Fruit fly (Drosophila melanogaster) whole organism, prepupa: Measurements from ENCODE around the gene CG14626.
A peak's percentile ranks its signal among the peaks of the same experiment; 100 is the strongest.

ENCODE experiments used
- CG10669 ChIP-seq: fragments of 200-800 bp; sonication (Bioruptor generic); optimal IDR thresholded peaks from 3 replicates; lab custom pipeline; 2018; ENCODE audit warnings: missing biosample characterization, mild to moderate bottlenecking, missing genetic modification characterization, moderate library complexity
- CG11294 ChIP-seq: fragments of 200-800 bp; sonication (Bioruptor generic); IDR thresholded peaks from 2 replicates; pipeline ENCODE4 v1.3.6; 2022; ENCODE audit warnings: missing biosample characterization, missing genetic modification characterization
- CG15336 ChIP-seq: fragments of 200-800 bp; sonication (Bioruptor generic); IDR thresholded peaks from 2 replicates; pipeline ENCODE4 v1.3.6; 2022; ENCODE audit warnings: missing biosample characterization, missing genetic modification characterization
- CG3032 ChIP-seq: fragments of 200-800 bp; optimal IDR thresholded peaks from 2 replicates; lab custom pipeline; 2019; ENCODE audit warnings: missing biosample characterization, mild to moderate bottlenecking, missing genetic modification characterization, moderate library complexity
- CG31627 ChIP-seq: fragments of 200-800 bp; sonication (Bioruptor generic); optimal IDR thresholded peaks from 3 replicates; lab custom pipeline; 2016; ENCODE audit warnings: missing biosample characterization, missing genetic modification characterization
- CG32006 ChIP-seq: fragments of 200-800 bp; sonication (Bioruptor generic); optimal IDR thresholded peaks from 3 replicates; lab custom pipeline; 2017; ENCODE audit warnings: missing biosample characterization, mild to moderate bottlenecking, missing genetic modification characterization
- CG34406 ChIP-seq: fragments of 200-800 bp; sonication (Bioruptor generic); optimal IDR thresholded peaks from 3 replicates; lab custom pipeline; 2016; ENCODE audit warnings: missing biosample characterization, missing genetic modification characterization
- CG4318 ChIP-seq: fragments of 200-800 bp; sonication (Bioruptor generic); optimal IDR thresholded peaks from 3 replicates; lab custom pipeline; 2017; ENCODE audit warnings: missing biosample characterization, mild to moderate bottlenecking, missing genetic modification characterization
- CG6276 ChIP-seq: fragments of 200-800 bp; sonication (Bioruptor generic); optimal IDR thresholded peaks from 2 replicates; lab custom pipeline; 2017; ENCODE audit warnings: missing biosample characterization, mild to moderate bottlenecking, missing genetic modification characterization
- CG6792 ChIP-seq: fragments of 200-800 bp; sonication (Bioruptor generic); optimal IDR thresholded peaks from 3 replicates; lab custom pipeline; 2016; ENCODE audit warnings: missing biosample characterization, missing genetic modification characterization
- CG6854 ChIP-seq: fragments of 200-800 bp; sonication (Bioruptor generic); optimal IDR thresholded peaks from 2 replicates; lab custom pipeline; 2017; ENCODE audit warnings: missing biosample characterization, mild to moderate bottlenecking, missing genetic modification characterization
- CG8119 ChIP-seq: fragments of 200-800 bp; sonication (Bioruptor generic); IDR thresholded peaks from 3 replicates; pipeline ENCODE4 v1.3.6; 2022; ENCODE audit warnings: missing biosample characterization, missing genetic modification characterization
- CG8319 ChIP-seq: fragments of 200-800 bp; sonication (Bioruptor generic); optimal IDR thresholded peaks from 3 replicates; lab custom pipeline; 2016; ENCODE audit warnings: missing biosample characterization, missing genetic modification characterization
- CG8632 ChIP-seq: fragments of 200-800 bp; sonication (Bioruptor generic); optimal IDR thresholded peaks from 3 replicates; lab custom pipeline; 2016; ENCODE audit warnings: missing biosample characterization, missing genetic modification characterization
- Eip78C ChIP-seq: fragments of 200-800 bp; sonication (Bioruptor generic); peaks from one replicate; lab custom pipeline; 2016; ENCODE audit warnings: missing biosample characterization, missing genetic modification characterization
- Eip93F ChIP-seq: fragments of 200-800 bp; sonication (Bioruptor generic); optimal IDR thresholded peaks from 2 replicates; lab custom pipeline; 2016; ENCODE audit warnings: missing biosample characterization, mild to moderate bottlenecking, missing genetic modification characterization
- Gug ChIP-seq: fragments of 200-800 bp; sonication (Bioruptor generic); IDR thresholded peaks from 2 replicates; pipeline ENCODE4 v1.3.6; 2022; ENCODE audit warnings: missing biosample characterization, missing genetic modification characterization
- Hr38 ChIP-seq: sonication (Bioruptor generic); optimal IDR thresholded peaks from 2 replicates; lab custom pipeline; 2016; ENCODE audit warnings: missing biosample characterization, missing genetic modification characterization
- Hr4 ChIP-seq: fragments of 200-800 bp; sonication (Bioruptor generic); optimal IDR thresholded peaks from 3 replicates; lab custom pipeline; 2016; ENCODE audit warnings: missing biosample characterization, missing genetic modification characterization
- Lpt ChIP-seq: fragments of 200-800 bp; sonication (Bioruptor generic); optimal IDR thresholded peaks from 3 replicates; lab custom pipeline; 2016; ENCODE audit warnings: missing biosample characterization, missing genetic modification characterization
- Met ChIP-seq: fragments of 200-800 bp; sonication (Bioruptor generic); optimal IDR thresholded peaks from 3 replicates; lab custom pipeline; 2016; ENCODE audit warnings: missing biosample characterization, missing genetic modification characterization
- Sox102F ChIP-seq: fragments of 200-800 bp; sonication (Bioruptor generic); optimal IDR thresholded peaks from 2 replicates; lab custom pipeline; 2016; ENCODE audit warnings: missing biosample characterization, mild to moderate bottlenecking, missing genetic modification characterization
- achi ChIP-seq: fragments of 200-800 bp; sonication (Bioruptor generic); optimal IDR thresholded peaks from 3 replicates; lab custom pipeline; 2016; ENCODE audit warnings: missing biosample characterization, missing genetic modification characterization
- acj6 ChIP-seq: fragments of 200-800 bp; sonication (Bioruptor generic); optimal IDR thresholded peaks from 3 replicates; lab custom pipeline; 2016; ENCODE audit warnings: missing biosample characterization, missing genetic modification characterization
- eg ChIP-seq: fragments of 200-800 bp; sonication (Bioruptor generic); IDR thresholded peaks from 3 replicates; pipeline ENCODE4 v1.3.6; 2022; ENCODE audit warnings: missing biosample characterization, missing genetic modification characterization
- fkh ChIP-seq: fragments of 200-800 bp; sonication (Bioruptor generic); optimal IDR thresholded peaks from 3 replicates; lab custom pipeline; 2017; ENCODE audit warnings: missing biosample characterization, mild to moderate bottlenecking, missing genetic modification characterization, moderate library complexity
- pdm3 ChIP-seq: fragments of 200-800 bp; sonication (Bioruptor generic); optimal IDR thresholded peaks from 3 replicates; lab custom pipeline; 2016; ENCODE audit warnings: missing biosample characterization, missing genetic modification characterization
- salr ChIP-seq, 2 experiments: fragments of 200-800 bp; sonication (Bioruptor generic); optimal IDR thresholded peaks; 3 replicates each; lab custom pipeline; 2016 to 2018; ENCODE audit warnings: missing biosample characterization in 2 of 2, missing genetic modification characterization in 2 of 2, mild to moderate bottlenecking in 1 of 2
- spab ChIP-seq: fragments of 200-800 bp; sonication (Bioruptor generic); optimal IDR thresholded peaks from 2 replicates; lab custom pipeline; 2017; ENCODE audit warnings: missing biosample characterization, mild to moderate bottlenecking, missing genetic modification characterization, missing genetic modification reagents
- svp ChIP-seq: fragments of 200-800 bp; sonication (Bioruptor generic); peaks from one replicate; lab custom pipeline; 2016; ENCODE audit warnings: missing biosample characterization, missing genetic modification characterization
- topi ChIP-seq: fragments of 200-800 bp; sonication (Bioruptor generic); optimal IDR thresholded peaks from 3 replicates; lab custom pipeline; 2016; ENCODE audit warnings: missing biosample characterization, missing genetic modification characterization

Gene CG14626

DNA sequence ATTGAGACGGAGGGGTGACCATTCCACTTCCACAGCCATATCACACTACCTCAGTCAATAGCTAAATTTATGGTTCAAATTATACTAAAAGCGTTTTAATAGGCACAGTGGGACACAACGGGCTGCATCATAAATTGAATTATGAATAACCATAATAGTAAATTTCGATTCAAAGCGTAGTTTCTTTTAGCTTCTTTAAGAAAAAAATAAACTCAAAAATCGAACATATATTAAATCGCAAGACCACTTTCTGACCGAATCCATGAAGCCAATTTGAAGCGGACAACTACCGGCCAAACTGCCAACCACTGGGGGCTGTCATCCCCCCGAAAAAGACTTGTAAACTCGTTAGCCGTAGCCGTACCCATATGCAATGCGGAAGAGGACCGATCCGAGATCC lies 3.7 kb upstream of the CG14626 start:
- TF ChIP-seq CG4318 (GFP tag; lab: Kevin White, UChicago): peak; percentile 22
- no peak for TF ChIP-seq CG34406 (GFP tag; lab: Kevin White, UChicago)
- TF ChIP-seq eg (GFP tag; lab: Robert Waterston, UW): 0 out of 3 replicates have a peak, but pooled peaks have one; percentile 13
- no peak for TF ChIP-seq Hr38 (GFP tag; lab: Kevin White, UChicago)
- TF ChIP-seq CG15336: peak; percentile 46; the same call in 1 of the 2 replicates
- no peak for TF ChIP-seq CG11294 (GFP tag; lab: Robert Waterston, UW)
- peak; percentile 59; the same call in 2 of the 3 replicates for TF ChIP-seq CG8119 (GFP tag; lab: Robert Waterston, UW)
- TF ChIP-seq CG32006 (GFP tag; lab: Kevin White, UChicago): peak; percentile 44
- no peak for TF ChIP-seq Eip93F (GFP tag; lab: Kevin White, UChicago)
- TF ChIP-seq CG6276 (GFP tag; lab: Kevin White, UChicago): peak; percentile 18
- peak; percentile 56 for TF ChIP-seq Hr4 (GFP tag; lab: Kevin White, UChicago)

dm6 chrX:1181320-1181719 lies 3.3 kb upstream of the CG14626 start, which contains the start of gene CG14627:
Gene CG14627, plus strand, starts transcription at chrX:1181620.
- TF ChIP-seq CG8119 (GFP tag; lab: Robert Waterston, UW): no peak
- TF ChIP-seq CG8632: no peak
- TF ChIP-seq CG32006 (GFP tag; lab: Kevin White, UChicago): no peak
- no peak for TF ChIP-seq CG15336
- TF ChIP-seq Sox102F (GFP tag; lab: Kevin White, UChicago): no peak
- no peak for TF ChIP-seq spab (GFP tag; lab: Kevin White, UChicago)
- TF ChIP-seq Eip78C (GFP tag; lab: Kevin White, UChicago): peak; percentile 11
- TF ChIP-seq CG31627 (GFP tag; lab: Kevin White, UChicago): no peak
- TF ChIP-seq fkh (GFP tag; lab: Kevin White, UChicago): no peak

dm6 chrX:1183742-1184141 lies 836 bp upstream of the CG14626 start:
- TF ChIP-seq CG6854 (GFP tag; lab: Kevin White, UChicago) (no peak), pdm3 (GFP tag; lab: Kevin White, UChicago) (no peak), CG10669 (GFP tag; lab: Kevin White, UChicago) (no peak), salr (GFP tag; optimal IDR thresholded peaks at IDR 0.05; lab: Kevin White, UChicago) (no peak), svp (GFP tag; lab: Kevin White, UChicago) (peak; percentile 16)

DNA sequence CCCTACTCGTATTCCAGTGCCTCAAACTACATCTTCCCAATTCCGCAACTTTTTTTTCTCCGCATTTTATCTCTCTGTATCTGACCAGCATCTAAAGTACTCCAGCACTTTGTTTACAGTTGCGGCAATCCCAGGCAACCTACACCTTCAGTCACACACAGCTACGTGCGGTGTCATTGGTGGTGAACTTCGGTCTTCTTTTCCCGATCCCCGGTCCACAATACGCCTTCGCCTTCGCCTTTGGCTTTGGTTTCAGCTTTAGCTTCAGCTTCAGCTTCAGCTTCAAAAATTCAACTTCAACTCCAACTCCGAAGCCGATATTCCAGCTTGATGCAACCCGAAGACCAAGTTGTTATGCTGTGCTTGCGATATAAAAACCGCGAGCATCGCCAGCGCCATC lies 6.4 kb downstream of the CG14626 start, which contains the start of gene CG11380:
Gene CG11380 (plus strand): TSS at position 301 of the 400 bp plus-strand sequence.
- TF ChIP-seq Sox102F (GFP tag; lab: Kevin White, UChicago): no peak
- TF ChIP-seq CG31627 (GFP tag; lab: Kevin White, UChicago): no peak
- TF ChIP-seq svp (GFP tag; lab: Kevin White, UChicago): peak; percentile 47
- no peak for TF ChIP-seq CG3032 (tag; lab: Kevin White, UChicago)
- TF ChIP-seq Met (GFP tag; lab: Kevin White, UChicago): no peak
- TF ChIP-seq CG6792 (GFP tag; lab: Kevin White, UChicago): no peak

DNA sequence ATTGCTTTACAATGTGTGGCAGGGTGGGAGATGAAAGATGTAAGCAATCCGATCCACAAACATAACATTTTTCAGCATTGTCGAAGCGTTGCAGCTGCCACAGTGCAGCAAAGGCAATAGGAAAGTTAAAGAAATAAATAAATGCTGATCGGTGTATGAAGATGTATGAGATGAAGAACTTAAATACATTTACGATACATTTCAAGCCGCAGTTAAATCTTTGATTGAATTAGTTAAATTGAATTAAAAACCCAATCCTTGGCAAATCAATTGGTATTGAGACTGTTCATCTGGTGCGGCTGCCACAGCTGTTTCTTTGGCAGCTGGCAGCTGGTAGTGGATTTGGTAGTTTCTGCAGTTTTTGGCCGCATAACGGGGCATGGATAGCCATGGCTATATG lies 13.3 kb downstream of the CG14626 start:
- TF ChIP-seq CG4318 (GFP tag; lab: Kevin White, UChicago) (peak; percentile 47), topi (GFP tag; lab: Kevin White, UChicago) (no peak), Gug (GFP tag; lab: Robert Waterston, UW) (peak; percentile 56), CG8119 (GFP tag; lab: Robert Waterston, UW) (peak; percentile 82), achi (GFP tag; lab: Kevin White, UChicago) (no peak), CG11294 (GFP tag; lab: Robert Waterston, UW) (0 out of 2 replicates have a peak, but pooled peaks have one; percentile 25), svp (GFP tag; lab: Kevin White, UChicago) (no peak), eg (GFP tag; lab: Robert Waterston, UW) (peak; percentile 78), acj6 (GFP tag; lab: Kevin White, UChicago) (no peak), CG15336 (peak; percentile 85), Lpt (GFP tag; lab: Kevin White, UChicago) (peak; percentile 7), CG32006 (GFP tag; lab: Kevin White, UChicago) (peak; percentile 64), Hr4 (GFP tag; lab: Kevin White, UChicago) (peak; percentile 19), CG8319 (GFP tag; lab: Kevin White, UChicago) (no peak), Hr38 (GFP tag; lab: Kevin White, UChicago) (no peak)
